Worm (Caenorhabditis elegans) whole organism, L2 larva: ENCODE measurements around the gene sri-78.
"Not testable (repeated sequence)": the region's sequence is repeated elsewhere in the genome, so short reads cannot be mapped to it uniquely, and the experiment has no call there.

Experiments
- C34F6.9 ChIP-seq: fragments of 150-350 bp; optimal IDR thresholded peaks from 2 replicates; lab custom pipeline; 2014; ENCODE audit warnings: missing biosample characterization, missing genetic modification characterization
- F13H6.1 ChIP-seq: sonication (generic microtip); optimal IDR thresholded peaks from 2 replicates; lab custom pipeline; 2016; ENCODE audit warnings: missing genetic modification characterization, missing compliant biosample characterization
- R02D3.7 ChIP-seq: fragments of 150-350 bp; optimal IDR thresholded peaks from 2 replicates; lab custom pipeline; 2014; ENCODE audit warnings: missing biosample characterization, missing genetic modification characterization
- Y55F3AM.14 ChIP-seq: fragments of 200-800 bp; sonication (Bioruptor generic); optimal IDR thresholded peaks from 2 replicates; lab custom pipeline; 2018; ENCODE audit warnings: mild to moderate bottlenecking, missing genetic modification characterization, missing compliant biosample characterization
- ZK546.5 ChIP-seq: sonication (generic microtip); optimal IDR thresholded peaks from 2 replicates; lab custom pipeline; 2017; ENCODE audit warnings: missing biosample characterization, missing genetic modification characterization
- aly-2 ChIP-seq: fragments of 150-350 bp; optimal IDR thresholded peaks from 2 replicates; lab custom pipeline; 2014; ENCODE audit warnings: missing biosample characterization, missing genetic modification characterization
- ama-1 ChIP-seq: fragments of 150-350 bp; optimal IDR thresholded peaks from 2 replicates; lab custom pipeline; 2018; ENCODE audit warnings: inconsistent platforms
- ceh-82 ChIP-seq: fragments of 150-350 bp; optimal IDR thresholded peaks from 2 replicates; lab custom pipeline; 2014; ENCODE audit warnings: missing biosample characterization, missing genetic modification characterization
- crh-2 ChIP-seq: sonication (generic microtip); optimal IDR thresholded peaks from 2 replicates; lab custom pipeline; 2017; ENCODE audit warnings: missing biosample characterization, missing genetic modification characterization
- dmd-4 ChIP-seq: sonication (generic microtip); optimal IDR thresholded peaks from 2 replicates; lab custom pipeline; 2017; ENCODE audit warnings: missing biosample characterization, missing genetic modification characterization
- elt-1 ChIP-seq: fragments of 150-350 bp; optimal IDR thresholded peaks from 2 replicates; lab custom pipeline; 2014; ENCODE audit warnings: missing biosample characterization, missing genetic modification characterization
- fos-1 ChIP-seq: fragments of 150-350 bp; optimal IDR thresholded peaks from 2 replicates; lab custom pipeline; 2014; ENCODE audit warnings: missing biosample characterization, missing genetic modification characterization
- gmeb-1 ChIP-seq: fragments of 150-350 bp; optimal IDR thresholded peaks from 2 replicates; lab custom pipeline; 2014; ENCODE audit warnings: missing biosample characterization, missing genetic modification characterization
- lin-11 ChIP-seq: fragments of 150-350 bp; sonication (generic microtip); optimal IDR thresholded peaks from 2 replicates; lab custom pipeline; 2014; ENCODE audit warnings: missing biosample characterization, missing genetic modification characterization, inconsistent platforms, mixed read lengths
- lsy-2 ChIP-seq, 2 experiments: fragments of 150-350 bp in 1 of 2; sonication (generic microtip) in 1 of 2; optimal IDR thresholded peaks; 2 replicates each; lab custom pipeline; 2014 to 2017; ENCODE audit warnings: missing biosample characterization in 2 of 2, missing genetic modification characterization in 2 of 2
- nhr-10 ChIP-seq: sonication (generic microtip); optimal IDR thresholded peaks from 2 replicates; lab custom pipeline; 2017; ENCODE audit warnings: missing biosample characterization, missing genetic modification characterization
- nhr-129 ChIP-seq: fragments of 150-350 bp; optimal IDR thresholded peaks from 2 replicates; lab custom pipeline; 2014; ENCODE audit warnings: missing biosample characterization, missing genetic modification characterization
- nhr-21 ChIP-seq: fragments of 150-350 bp; optimal IDR thresholded peaks from 2 replicates; lab custom pipeline; 2014; ENCODE audit warnings: missing biosample characterization, missing genetic modification characterization
- nhr-23 ChIP-seq: fragments of 150-350 bp; optimal IDR thresholded peaks from 2 replicates; lab custom pipeline; 2014; ENCODE audit warnings: missing biosample characterization, missing genetic modification reagents, missing genetic modification characterization
- nhr-25 ChIP-seq: fragments of 150-350 bp; sonication (generic microtip); optimal IDR thresholded peaks from 3 replicates; lab custom pipeline; 2014; ENCODE audit warnings: missing biosample characterization, missing genetic modification characterization
- peb-1 ChIP-seq: fragments of 150-350 bp; optimal IDR thresholded peaks from 2 replicates; lab custom pipeline; 2014; ENCODE audit warnings: missing biosample characterization, missing genetic modification characterization
- sem-4 ChIP-seq: fragments of 150-350 bp; optimal IDR thresholded peaks from 2 replicates; lab custom pipeline; 2014; ENCODE audit warnings: missing biosample characterization, missing genetic modification reagents, missing genetic modification characterization
- skn-1 ChIP-seq: sonication (generic microtip); optimal IDR thresholded peaks from 2 replicates; lab custom pipeline; 2017; ENCODE audit warnings: missing biosample characterization, missing genetic modification characterization
- sma-9 ChIP-seq, 2 experiments: fragments of 150-350 bp in 1 of 2; sonication (generic microtip) in 1 of 2; optimal IDR thresholded peaks; 2 replicates each; lab custom pipeline; 2014 to 2016; ENCODE audit warnings: missing genetic modification characterization in 2 of 2, mild to moderate bottlenecking in 1 of 2, missing biosample characterization in 1 of 2, missing compliant biosample characterization in 1 of 2, missing genetic modification reagents in 1 of 2, moderate library complexity in 1 of 2
- unc-39 ChIP-seq: fragments of 150-350 bp; optimal IDR thresholded peaks from 2 replicates; lab custom pipeline; 2014; ENCODE audit warnings: missing biosample characterization, missing genetic modification characterization
- unc-55 ChIP-seq: fragments of 150-350 bp; sonication (generic microtip); optimal IDR thresholded peaks from 3 replicates; lab custom pipeline; 2014; ENCODE audit warnings: missing biosample characterization, missing genetic modification reagents, missing genetic modification characterization
- unc-62 ChIP-seq: fragments of 150-350 bp; optimal IDR thresholded peaks from 2 replicates; lab custom pipeline; 2014; ENCODE audit warnings: missing biosample characterization, missing genetic modification reagents, missing genetic modification characterization
- zag-1 ChIP-seq: fragments of 150-350 bp; optimal IDR thresholded peaks from 2 replicates; lab custom pipeline; 2014; ENCODE audit warnings: missing biosample characterization, missing genetic modification characterization
- ztf-11 ChIP-seq: sonication (generic microtip); optimal IDR thresholded peaks from 2 replicates; lab custom pipeline; 2017; ENCODE audit warnings: missing biosample characterization, missing genetic modification characterization
- ztf-4 ChIP-seq: fragments of 150-350 bp; optimal IDR thresholded peaks from 2 replicates; lab custom pipeline; 2014; ENCODE audit warnings: missing biosample characterization, missing genetic modification characterization

Gene sri-78

ce11 chrII:3195739-3196138 is 10.8 kb downstream of the sri-78 start:
- TF ChIP-seq ZK546.5 (no peak), ztf-11 (tag; lab: Kevin White, UChicago) (no peak), sem-4 (tag; lab: Kevin White, UChicago) (no peak), peb-1 (tag; lab: Kevin White, UChicago) (no peak), lsy-2 (tag; optimal IDR thresholded peaks at IDR 0.05; lab: Kevin White, UChicago) (no peak), skn-1 (tag; lab: Kevin White, UChicago) (no peak), ama-1 (lab: Kevin White, UChicago) (no peak), aly-2 (tag; lab: Kevin White, UChicago) (no peak), nhr-10 (no peak), Y55F3AM.14 (no peak), elt-1 (tag; lab: Kevin White, UChicago) (no peak), nhr-129 (tag; lab: Kevin White, UChicago) (no peak), sma-9 (GFP tag; optimal IDR thresholded peaks at IDR 0.05; lab: Kevin White, UChicago) (no peak), sma-9 (tag; optimal IDR thresholded peaks at IDR 0.05; lab: Kevin White, UChicago) (no peak), unc-39 (tag; lab: Kevin White, UChicago) (no peak), dmd-4 (tag; lab: Kevin White, UChicago) (no peak)

DNA sequence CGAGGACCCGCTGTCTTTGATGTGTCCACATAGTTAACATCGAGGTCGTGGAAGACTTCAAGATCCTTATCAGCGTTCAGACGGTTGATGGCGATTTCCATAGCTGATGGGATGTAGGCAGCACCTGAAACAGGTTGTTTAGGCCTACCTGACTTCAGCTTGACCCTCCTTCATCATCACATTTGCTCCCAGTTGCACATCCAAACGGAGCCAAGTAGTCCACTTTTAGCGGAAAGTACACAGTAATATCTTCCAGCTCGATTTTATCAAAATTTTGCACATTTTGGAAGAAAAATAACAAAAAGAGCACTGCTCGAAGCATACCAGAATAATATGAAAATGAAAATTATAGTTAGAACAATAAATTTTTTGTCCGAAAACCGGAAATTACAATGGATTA is 12.0 kb downstream of the sri-78 start, which contains the start of gene gcy-15:
TSS of gene gcy-15 (minus strand) at position 101 of the 400 bp plus-strand sequence.
- TF ChIP-seq fos-1 (tag; lab: Kevin White, UChicago) (no peak), ceh-82 (tag; lab: Kevin White, UChicago) (no peak)

- TF ChIP-seq ztf-11 (tag; lab: Kevin White, UChicago) (no peak), unc-62 (GFP tag; lab: Kevin White, UChicago) (no peak)
Observed at ce11 chrII:3198998-3199397, 14.0 kb downstream of the sri-78 start, which contains the start of gene sri-51. Gene sri-51 (minus strand): TSS chrII:3199098.

ce11 chrII:3201242-3201641 is 16.3 kb downstream of the sri-78 start, which contains the start of gene sri-48:
Gene sri-48 (minus strand): TSS chrII:3201342.
- not testable (repeated sequence) for TF ChIP-seq dmd-4 (tag; lab: Kevin White, UChicago); Y55F3AM.14; zag-1 (tag; lab: Kevin White, UChicago)

DNA sequence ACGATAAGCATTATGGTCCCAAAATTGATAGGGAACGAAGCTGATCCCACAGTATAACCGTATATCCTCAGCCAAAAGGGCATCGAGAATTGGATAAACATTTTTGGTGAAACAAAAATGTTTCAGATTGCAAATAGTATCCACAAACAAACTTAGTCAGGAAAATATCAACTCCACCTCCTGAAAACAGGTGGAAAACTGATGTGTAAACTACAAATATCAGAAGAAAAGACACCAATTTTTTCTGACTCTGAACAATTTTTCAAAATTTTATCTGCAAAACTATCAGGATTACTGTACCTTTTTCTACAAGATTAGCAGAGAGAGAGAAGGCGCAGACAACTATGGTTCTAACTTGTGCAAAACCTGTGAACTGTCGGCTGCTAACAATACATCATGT is 17.6 kb downstream of the sri-78 start, which contains the start of gene sri-53:
TSS of gene sri-53 (minus strand) at position 101 of the 400 bp plus-strand sequence.
- TF ChIP-seq aly-2 (tag; lab: Kevin White, UChicago), result no peak
- no peak for TF ChIP-seq ztf-4 (tag; lab: Kevin White, UChicago)
- TF ChIP-seq F13H6.1, result no peak
- TF ChIP-seq unc-55, result no peak
- no peak for TF ChIP-seq nhr-23 (tag; lab: Kevin White, UChicago)
- no peak for TF ChIP-seq sem-4 (tag; lab: Kevin White, UChicago)
- no peak for TF ChIP-seq elt-1 (tag; lab: Kevin White, UChicago)
- TF ChIP-seq nhr-21 (tag; lab: Kevin White, UChicago), result no peak
- TF ChIP-seq crh-2 (tag; lab: Kevin White, UChicago), result no peak
- TF ChIP-seq gmeb-1 (tag; lab: Kevin White, UChicago), result no peak
- TF ChIP-seq lin-11, result no peak
- TF ChIP-seq zag-1 (tag; lab: Kevin White, UChicago), result no peak
- TF ChIP-seq Y55F3AM.14, result no peak
- TF ChIP-seq R02D3.7 (tag; lab: Kevin White, UChicago), result no peak
- TF ChIP-seq C34F6.9 (tag; lab: Kevin White, UChicago), result no peak

DNA sequence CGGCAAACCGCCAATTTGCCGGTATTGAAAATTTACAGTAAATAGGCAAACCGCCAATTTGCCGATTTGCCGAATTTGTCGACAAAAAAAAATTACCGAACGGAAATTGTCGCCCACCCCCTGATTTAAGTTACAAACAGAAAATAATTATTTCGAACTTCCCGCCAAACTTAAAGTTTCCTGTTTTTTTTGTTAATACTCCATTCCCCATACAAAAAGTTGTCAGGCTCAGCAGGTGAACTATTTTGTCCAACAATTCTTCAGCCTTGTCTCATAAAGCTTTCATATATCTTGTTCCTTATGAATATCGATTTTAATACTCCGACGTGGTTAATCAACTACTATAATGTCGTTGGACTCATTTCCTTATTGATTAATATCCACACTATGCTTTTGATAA is 18.5 kb downstream of the sri-78 start, which contains the start of gene sri-50:
TSS of gene sri-50 (plus strand) at position 301 of the 400 bp plus-strand sequence.
- no peak for TF ChIP-seq nhr-25
- TF ChIP-seq ama-1 (lab: Kevin White, UChicago), result no peak
- TF ChIP-seq, all 48 proteins: peak for 0
